Worm (Caenorhabditis elegans) whole organism, midembryonic: ENCODE measurements around the gene F54D12.7.

ENCODE experiments used
- T22C8.4 ChIP-seq: fragments of 200-800 bp; sonication (Bioruptor generic); IDR thresholded peaks from 2 replicates; pipeline ENCODE4 v1.3.6; 2022; ENCODE audit warnings: missing genetic modification characterization, missing compliant biosample characterization
- cog-1 ChIP-seq: sonication (generic microtip); optimal IDR thresholded peaks from 2 replicates; lab custom pipeline; 2016; ENCODE audit warnings: missing genetic modification characterization, missing compliant biosample characterization
- flt-1 ChIP-seq: fragments of 200-800 bp; sonication (Bioruptor generic); IDR thresholded peaks from 2 replicates; pipeline ENCODE4 v1.3.6; 2022; ENCODE audit warnings: missing genetic modification characterization, missing compliant biosample characterization
- klf-2 ChIP-seq: fragments of 200-800 bp; sonication (Bioruptor generic); conservative IDR thresholded peaks from 2 replicates; pipeline ENCODE4 v1.3.6; 2022; ENCODE audit warnings: missing genetic modification reagents, missing genetic modification characterization, missing compliant biosample characterization
- med-1 ChIP-seq: sonication (generic microtip); optimal IDR thresholded peaks from 2 replicates; lab custom pipeline; 2017; ENCODE audit warnings: missing genetic modification characterization, mild to moderate bottlenecking, missing compliant biosample characterization, antibody characterized with exemption, missing genetic modification reagents; ENCODE audit not compliant: insufficient read depth
- ref-1 ChIP-seq: fragments of 200-800 bp; sonication (Bioruptor generic); conservative IDR thresholded peaks from 2 replicates; pipeline ENCODE4 v1.3.6; 2022; ENCODE audit warnings: missing genetic modification reagents, missing genetic modification characterization, missing compliant biosample characterization
- ztf-23 ChIP-seq: fragments of 200-800 bp; sonication (Bioruptor generic); IDR thresholded peaks from 2 replicates; pipeline ENCODE4 v1.3.6; 2022; ENCODE audit warnings: missing genetic modification reagents, missing genetic modification characterization, missing compliant biosample characterization
- ztf-29 ChIP-seq: fragments of 200-800 bp; sonication (Bioruptor generic); IDR thresholded peaks from 2 replicates; pipeline ENCODE4 v1.3.6; 2022; ENCODE audit warnings: missing genetic modification reagents, missing genetic modification characterization, missing compliant biosample characterization

DNA sequence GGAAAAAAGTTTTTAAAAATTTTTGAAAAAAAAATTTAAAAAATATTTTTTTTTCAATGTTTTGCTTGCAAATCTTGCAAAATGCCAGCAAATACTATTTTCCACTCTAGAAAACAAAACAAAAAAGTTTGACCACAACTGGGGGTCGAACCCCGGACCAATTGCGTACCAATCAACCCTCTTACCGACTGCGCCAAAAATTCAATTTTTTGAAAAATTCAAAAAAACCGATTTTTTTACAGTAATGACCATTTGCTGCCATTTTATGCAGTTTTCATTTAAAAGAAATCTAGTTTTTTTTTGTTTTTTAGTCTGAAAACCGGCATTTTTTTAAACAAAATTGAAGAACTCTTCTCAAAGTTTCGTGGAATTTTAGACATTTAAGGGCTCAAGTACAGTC is 22.8 kb downstream of the F54D12.7 start:
- no peak for TF ChIP-seq ztf-29 (GFP tag; lab: Robert Waterston, UW)
- TF ChIP-seq klf-2 (GFP tag; lab: Robert Waterston, UW) = no peak
- TF ChIP-seq flt-1 = no peak
- no peak for TF ChIP-seq cog-1 (tag; lab: Kevin White, UChicago)
- TF ChIP-seq T22C8.4 (GFP tag; lab: Robert Waterston, UW) = no peak
- no peak for TF ChIP-seq ref-1 (GFP tag; lab: Robert Waterston, UW)
- no peak for TF ChIP-seq med-1 (GFP tag; lab: Kevin White, UChicago)
- TF ChIP-seq ztf-23 (GFP tag; lab: Robert Waterston, UW) = no peak
